Worm (Caenorhabditis elegans) whole organism, L4 larva: ENCODE data around the gene ZK673.1.
A peak's percentile ranks its signal among the peaks of the same experiment; 100 is the strongest.

Experiments used
- F49E8.2 ChIP-seq: sonication (generic microtip); optimal IDR thresholded peaks from 2 replicates; lab custom pipeline; 2016; ENCODE audit warnings: missing compliant biosample characterization, mild to moderate bottlenecking, missing genetic modification characterization, borderline replicate concordance
- R02D3.7 ChIP-seq: fragments of 150-350 bp; sonication (generic microtip); optimal IDR thresholded peaks from 3 replicates; lab custom pipeline; 2014; ENCODE audit warnings: missing biosample characterization, missing genetic modification characterization
- T20F7.1 ChIP-seq: fragments of 200-800 bp; sonication (Bioruptor generic); optimal IDR thresholded peaks from 2 replicates; lab custom pipeline; 2018; ENCODE audit warnings: mild to moderate bottlenecking, missing genetic modification characterization, missing compliant biosample characterization
- dmd-8 ChIP-seq: fragments of 200-800 bp; sonication (Bioruptor generic); IDR thresholded peaks from 2 replicates; pipeline ENCODE4 v1.3.6; 2022; ENCODE audit warnings: missing genetic modification characterization, missing compliant biosample characterization
- gei-8 ChIP-seq: fragments of 200-800 bp; sonication (Bioruptor generic); optimal IDR thresholded peaks from 2 replicates; lab custom pipeline; 2018; ENCODE audit warnings: mild to moderate bottlenecking, missing genetic modification characterization, missing compliant biosample characterization
- hif-1 ChIP-seq, 2 experiments: sonication (generic microtip); optimal IDR thresholded peaks; 2 replicates each; lab custom pipeline; 2016 to 2017; ENCODE audit warnings: missing compliant biosample characterization in 2 of 2, missing genetic modification characterization in 2 of 2, missing genetic modification reagents in 2 of 2, missing genotype in 2 of 2, mild to moderate bottlenecking in 1 of 2
- lir-3 ChIP-seq: sonication (generic microtip); optimal IDR thresholded peaks from 2 replicates; lab custom pipeline; 2016; ENCODE audit warnings: mild to moderate bottlenecking, missing genetic modification characterization, missing compliant biosample characterization
- mep-1 ChIP-seq: fragments of 150-350 bp; sonication (generic microtip); optimal IDR thresholded peaks from 3 replicates; lab custom pipeline; 2014; ENCODE audit warnings: missing biosample characterization, missing genetic modification characterization
- nhr-10 ChIP-seq: fragments of 150-350 bp; optimal IDR thresholded peaks from 2 replicates; lab custom pipeline; 2014; ENCODE audit warnings: missing biosample characterization, missing genetic modification characterization
- unc-130 ChIP-seq: sonication (generic microtip); optimal IDR thresholded peaks from 2 replicates; lab custom pipeline; 2016; ENCODE audit warnings: missing genetic modification reagents, missing genetic modification characterization, missing compliant biosample characterization
- zfp-3 ChIP-seq: fragments of 200-800 bp; sonication (Bioruptor generic); conservative IDR thresholded peaks from 2 replicates; pipeline ENCODE4 v1.3.6; 2022; ENCODE audit warnings: missing genetic modification reagents, missing genetic modification characterization, missing compliant biosample characterization

ce11 chrII:10416332-10416863 is 26.5 kb upstream of the ZK673.1 start, which contains the start of gene eif-2A:
- TF ChIP-seq nhr-10 (tag; lab: Kevin White, UChicago) (no peak), hif-1 (tag; optimal IDR thresholded peaks at IDR 0.05; lab: Kevin White, UChicago) (no peak), dmd-8 (no peak), mep-1 (tag; lab: Kevin White, UChicago) (no peak), unc-130 (GFP tag; lab: Kevin White, UChicago) (peak; percentile 0), F49E8.2 (tag; lab: Kevin White, UChicago) (no peak), R02D3.7 (tag; lab: Kevin White, UChicago) (no peak), gei-8 (GFP tag; lab: Kevin White, UChicago) (no peak), lir-3 (tag; lab: Kevin White, UChicago) (no peak), T20F7.1 (peak; percentile 61), zfp-3 (no peak)
